Worm (Caenorhabditis elegans) whole organism, early embryonic: Measurements from ENCODE around the gene rps-25.

ENCODE experiments used
- ama-1 ChIP-seq: fragments of 150-350 bp; optimal IDR thresholded peaks from 2 replicates; lab custom pipeline; 2014
- flt-1 ChIP-seq: fragments of 200-800 bp; sonication (Bioruptor generic); IDR thresholded peaks from 2 replicates; pipeline ENCODE4 v1.3.6; 2022; ENCODE audit warnings: missing genetic modification characterization, missing compliant biosample characterization
- hmg-4 ChIP-seq: fragments of 200-800 bp; sonication (Bioruptor generic); optimal IDR thresholded peaks from 2 replicates; lab custom pipeline; 2018; ENCODE audit warnings: mild to moderate bottlenecking, missing genetic modification characterization, missing compliant biosample characterization

- TF ChIP-seq flt-1 (no peak), ama-1 (lab: Kevin White, UChicago) (no peak), hmg-4 (GFP tag; lab: Kevin White, UChicago) (no peak)
Measured at ce11 chrIV:5946602-5947444, 582 bp downstream of the rps-25 start, which contains the start of gene inx-7.
